Worm (Caenorhabditis elegans) whole organism, L3 larva: ENCODE measurements around the gene ZK1098.12.

ENCODE experiments used
- R02D3.7 ChIP-seq: fragments of 150-350 bp; optimal IDR thresholded peaks from 2 replicates; lab custom pipeline; 2014; ENCODE audit warnings: missing biosample characterization, missing genetic modification characterization
- ama-1 ChIP-seq: fragments of 150-350 bp; optimal IDR thresholded peaks from 2 replicates; lab custom pipeline; 2018
- ceh-16 ChIP-seq: sonication (generic microtip); optimal IDR thresholded peaks from 2 replicates; lab custom pipeline; 2017; ENCODE audit warnings: missing biosample characterization, missing genetic modification characterization
- ceh-28 ChIP-seq: fragments of 150-350 bp; optimal IDR thresholded peaks from 2 replicates; lab custom pipeline; 2014; ENCODE audit warnings: missing biosample characterization, missing genetic modification reagents, missing genetic modification characterization
- ceh-82 ChIP-seq: fragments of 150-350 bp; optimal IDR thresholded peaks from 2 replicates; lab custom pipeline; 2014; ENCODE audit warnings: missing biosample characterization, missing genetic modification characterization
- daf-12 ChIP-seq: fragments of 150-350 bp; optimal IDR thresholded peaks from 2 replicates; lab custom pipeline; 2014; ENCODE audit warnings: missing biosample characterization, missing genetic modification reagents, missing genetic modification characterization
- egl-27 ChIP-seq: sonication (generic microtip); optimal IDR thresholded peaks from 4 replicates; lab custom pipeline; 2017; ENCODE audit warnings: missing biosample characterization, missing genetic modification reagents, missing genetic modification characterization
- elt-1 ChIP-seq: fragments of 150-350 bp; optimal IDR thresholded peaks from 2 replicates; lab custom pipeline; 2014; ENCODE audit warnings: missing biosample characterization, missing genetic modification characterization
- elt-2 ChIP-seq: sonication (generic microtip); optimal IDR thresholded peaks from 2 replicates; lab custom pipeline; 2016; ENCODE audit warnings: missing genetic modification reagents, mild to moderate bottlenecking, missing genetic modification characterization, missing compliant biosample characterization
- elt-3 ChIP-seq, 3 experiments: fragments of 150-350 bp in 1 of 3; sonication (generic microtip) in 2 of 3; optimal IDR thresholded peaks; 2 replicates in 2 of 3; 4 replicates in 1 of 3; lab custom pipeline; 2014 to 2017; ENCODE audit warnings: missing biosample characterization in 3 of 3, missing genetic modification characterization in 3 of 3
- eor-1 ChIP-seq, 2 experiments: fragments of 150-350 bp; optimal IDR thresholded peaks; 2 replicates each; lab custom pipeline; 2014 to 2018; ENCODE audit warnings: missing biosample characterization in 2 of 2, missing genetic modification characterization in 2 of 2
- fkh-10 ChIP-seq: sonication (generic microtip); optimal IDR thresholded peaks from 2 replicates; lab custom pipeline; 2017; ENCODE audit warnings: missing biosample characterization, missing genetic modification reagents, missing genetic modification characterization
- fkh-2 ChIP-seq: fragments of 150-350 bp; optimal IDR thresholded peaks from 2 replicates; lab custom pipeline; 2014; ENCODE audit warnings: missing biosample characterization, missing genetic modification reagents, missing genetic modification characterization
- fos-1 ChIP-seq: fragments of 150-350 bp; optimal IDR thresholded peaks from 2 replicates; lab custom pipeline; 2014; ENCODE audit warnings: missing biosample characterization, missing genetic modification characterization
- hmg-11 ChIP-seq: sonication (generic microtip); optimal IDR thresholded peaks from 2 replicates; lab custom pipeline; 2016; ENCODE audit warnings: missing genetic modification characterization, missing compliant biosample characterization
- jun-1 ChIP-seq: fragments of 150-350 bp; optimal IDR thresholded peaks from 2 replicates; lab custom pipeline; 2014; ENCODE audit warnings: missing biosample characterization, missing genetic modification reagents, missing genetic modification characterization
- lin-15B ChIP-seq: fragments of 150-350 bp; optimal IDR thresholded peaks from 2 replicates; lab custom pipeline; 2014; ENCODE audit warnings: missing biosample characterization, missing genetic modification characterization
- lsy-12 ChIP-seq: sonication (generic microtip); optimal IDR thresholded peaks from 2 replicates; lab custom pipeline; 2016; ENCODE audit warnings: mild to moderate bottlenecking, missing genetic modification characterization, missing compliant biosample characterization
- mdl-1 ChIP-seq: fragments of 150-350 bp; optimal IDR thresholded peaks from 2 replicates; lab custom pipeline; 2014; ENCODE audit warnings: missing biosample characterization, missing genetic modification characterization
- mml-1 ChIP-seq: fragments of 150-350 bp; sonication (generic microtip); optimal IDR thresholded peaks from 3 replicates; lab custom pipeline; 2014; ENCODE audit warnings: missing biosample characterization, missing genetic modification characterization
- nfya-1 ChIP-seq: sonication (generic microtip); optimal IDR thresholded peaks from 2 replicates; lab custom pipeline; 2017; ENCODE audit warnings: missing genetic modification characterization, mild to moderate bottlenecking, missing compliant biosample characterization, antibody characterized with exemption, moderate library complexity; ENCODE audit not compliant: insufficient read depth
- nhr-11 ChIP-seq: fragments of 150-350 bp; optimal IDR thresholded peaks from 2 replicates; lab custom pipeline; 2014; ENCODE audit warnings: missing biosample characterization, missing genetic modification characterization
- nhr-12 ChIP-seq: fragments of 150-350 bp; optimal IDR thresholded peaks from 2 replicates; lab custom pipeline; 2014; ENCODE audit warnings: missing biosample characterization, missing genetic modification characterization
- nhr-23 ChIP-seq: fragments of 150-350 bp; optimal IDR thresholded peaks from 2 replicates; lab custom pipeline; 2014; ENCODE audit warnings: missing biosample characterization, missing genetic modification reagents, missing genetic modification characterization
- nhr-237 ChIP-seq: fragments of 150-350 bp; optimal IDR thresholded peaks from 2 replicates; lab custom pipeline; 2014; ENCODE audit warnings: missing biosample characterization, missing genetic modification characterization
- nhr-25 ChIP-seq: sonication (generic microtip); optimal IDR thresholded peaks from 2 replicates; lab custom pipeline; 2017; ENCODE audit warnings: missing biosample characterization, missing genetic modification characterization
- nhr-28 ChIP-seq: fragments of 150-350 bp; optimal IDR thresholded peaks from 2 replicates; lab custom pipeline; 2014; ENCODE audit warnings: missing biosample characterization, missing genetic modification characterization
- nhr-67 ChIP-seq: fragments of 150-350 bp; optimal IDR thresholded peaks from 2 replicates; lab custom pipeline; 2014; ENCODE audit warnings: missing biosample characterization, missing genetic modification characterization
- nhr-76 ChIP-seq: fragments of 150-350 bp; sonication (generic microtip); optimal IDR thresholded peaks from 5 replicates; lab custom pipeline; 2014; ENCODE audit warnings: missing biosample characterization, missing genetic modification characterization
- pqm-1 ChIP-seq: fragments of 150-350 bp; optimal IDR thresholded peaks from 2 replicates; lab custom pipeline; 2017; ENCODE audit warnings: missing biosample characterization, missing genetic modification characterization, inconsistent platforms
- sea-2 ChIP-seq: fragments of 150-350 bp; sonication (generic microtip); optimal IDR thresholded peaks from 4 replicates; lab custom pipeline; 2014; ENCODE audit warnings: missing biosample characterization, missing genetic modification reagents, missing genetic modification characterization
- skn-1 ChIP-seq: fragments of 150-350 bp; optimal IDR thresholded peaks from 2 replicates; lab custom pipeline; 2014; ENCODE audit warnings: missing biosample characterization, missing genetic modification characterization
- snpc-4 ChIP-seq: fragments of 150-350 bp; optimal IDR thresholded peaks from 2 replicates; lab custom pipeline; 2014; ENCODE audit warnings: missing biosample characterization, missing genetic modification characterization
- tbx-2 ChIP-seq: sonication (generic microtip); optimal IDR thresholded peaks from 2 replicates; lab custom pipeline; 2016; ENCODE audit warnings: mild to moderate bottlenecking, missing genetic modification characterization, missing compliant biosample characterization
- unc-39 ChIP-seq: sonication (generic microtip); optimal IDR thresholded peaks from 4 replicates; lab custom pipeline; 2017; ENCODE audit warnings: missing biosample characterization, missing genetic modification characterization
- unc-62 ChIP-seq: fragments of 150-350 bp; sonication (generic microtip); optimal IDR thresholded peaks from 4 replicates; lab custom pipeline; 2014; ENCODE audit warnings: missing biosample characterization, missing genetic modification reagents, missing genetic modification characterization
- ztf-11 ChIP-seq: fragments of 150-350 bp; optimal IDR thresholded peaks from 2 replicates; lab custom pipeline; 2014; ENCODE audit warnings: missing biosample characterization, missing genetic modification characterization
- ztf-4 ChIP-seq: fragments of 150-350 bp; optimal IDR thresholded peaks from 2 replicates; lab custom pipeline; 2014; ENCODE audit warnings: missing biosample characterization, missing genetic modification characterization

Gene ZK1098.12

ce11 chrIII:9559381-9559881, 14.5 kb downstream of the ZK1098.12 start, which contains the start of gene C48B4.7:
TSS of gene C48B4.7 (minus strand) at chrIII:9559431.
- TF ChIP-seq ztf-4 (tag; lab: Kevin White, UChicago) (no peak), nhr-25 (no peak), elt-1 (tag; lab: Kevin White, UChicago) (no peak), mml-1 (tag; lab: Kevin White, UChicago) (no peak), ceh-82 (tag; lab: Kevin White, UChicago) (no peak), fkh-10 (GFP tag; lab: Kevin White, UChicago) (no peak), pqm-1 (tag; lab: Kevin White, UChicago) (no peak), skn-1 (tag; lab: Kevin White, UChicago) (no peak), unc-62 (GFP tag; lab: Kevin White, UChicago) (no peak), nhr-237 (tag; lab: Kevin White, UChicago) (no peak), egl-27 (tag; lab: Kevin White, UChicago) (no peak), fos-1 (tag; lab: Kevin White, UChicago) (no peak), nhr-76 (tag; lab: Kevin White, UChicago) (no peak), nhr-11 (tag; lab: Kevin White, UChicago) (no peak), ceh-16 (tag; lab: Kevin White, UChicago) (no peak), sea-2 (GFP tag; lab: Kevin White, UChicago) (no peak), unc-39 (tag; lab: Kevin White, UChicago) (no peak), R02D3.7 (tag; lab: Kevin White, UChicago) (no peak)

- TF ChIP-seq nhr-12 (tag; lab: Kevin White, UChicago) (no peak), snpc-4 (tag; lab: Kevin White, UChicago) (no peak), ztf-4 (tag; lab: Kevin White, UChicago) (no peak), nfya-1 (no peak), ztf-11 (tag; lab: Kevin White, UChicago) (no peak), nhr-76 (tag; lab: Kevin White, UChicago) (no peak), sea-2 (GFP tag; lab: Kevin White, UChicago) (no peak), hmg-11 (tag; lab: Kevin White, UChicago) (no peak), ceh-28 (tag; lab: Kevin White, UChicago) (no peak), daf-12 (tag; lab: Kevin White, UChicago) (no peak), jun-1 (tag; lab: Kevin White, UChicago) (no peak), nhr-25 (no peak), fos-1 (tag; lab: Kevin White, UChicago) (no peak), eor-1 (tag; optimal IDR thresholded peaks at IDR 0.05; lab: Kevin White, UChicago) (no peak), egl-27 (tag; lab: Kevin White, UChicago) (no peak), mdl-1 (tag; lab: Kevin White, UChicago) (no peak), skn-1 (tag; lab: Kevin White, UChicago) (no peak)
Observed at ce11 chrIII:9561158-9561557, 16.2 kb downstream of the ZK1098.12 start, which contains the start of gene C48B4.8. TSS of gene C48B4.8 (minus strand) at chrIII:9561258.

- TF ChIP-seq nhr-76 (tag; lab: Kevin White, UChicago) (no peak), nhr-23 (tag; lab: Kevin White, UChicago) (no peak), ceh-82 (tag; lab: Kevin White, UChicago) (no peak), fkh-2 (tag; lab: Kevin White, UChicago) (no peak), lsy-12 (no peak), elt-3 (tag; optimal IDR thresholded peaks at IDR 0.05; lab: Kevin White, UChicago) (no peak), nhr-67 (no peak), elt-2 (tag; lab: Kevin White, UChicago) (no peak), nfya-1 (no peak), ama-1 (lab: Kevin White, UChicago) (no peak), lin-15B (tag; lab: Kevin White, UChicago) (no peak), mml-1 (tag; lab: Kevin White, UChicago) (no peak), nhr-28 (no peak), skn-1 (tag; lab: Kevin White, UChicago) (no peak), tbx-2 (tag; lab: Kevin White, UChicago) (no peak), ztf-11 (tag; lab: Kevin White, UChicago) (no peak), unc-62 (GFP tag; lab: Kevin White, UChicago) (no peak), ztf-4 (tag; lab: Kevin White, UChicago) (no peak), fos-1 (tag; lab: Kevin White, UChicago) (no peak)
Observed at ce11 chrIII:9563235-9563634, 18.3 kb downstream of the ZK1098.12 start, which contains the start of gene C48B4.9. TSS of gene C48B4.9 (minus strand) at chrIII:9563335.
